Fruit fly (Drosophila melanogaster): ENCODE data around the gene Las.
A peak's percentile ranks its signal among the peaks of the same experiment; 100 is the strongest.

Gene Las

dm6 chr3L:20473021-20473799, 41.0 kb upstream of the Las start, which contains the start of the genes CG32428 and CG5969 (continued):
- peak; percentile 21 for TF ChIP-seq Lhr (GFP tag; optimal IDR thresholded peaks at IDR 0.05)
- peak; percentile 75 for TF ChIP-seq gfzf (GFP tag; optimal IDR thresholded peaks at IDR 0.05)
- peak; percentile 54 for TF ChIP-seq CG18262 (tag; optimal IDR thresholded peaks at IDR 0.05)
- TF ChIP-seq CG18011 (GFP tag; optimal IDR thresholded peaks at IDR 0.05) = no peak
- TF ChIP-seq pum (GFP tag; optimal IDR thresholded peaks at IDR 0.05) = peak; percentile 12
- TF ChIP-seq CG3847 (GFP tag; IDR thresholded peaks at IDR 0.05) = peak; percentile 71
- peak; percentile 8 for TF ChIP-seq zen (tag; optimal IDR thresholded peaks at IDR 0.05)
- TF ChIP-seq Hey (tag; optimal IDR thresholded peaks at IDR 0.05) = no peak
- peak; percentile 50 for TF ChIP-seq Ada2b (GFP tag; IDR thresholded peaks at IDR 0.05)
- TF ChIP-seq phol (tag; optimal IDR thresholded peaks at IDR 0.05) = peak; percentile 69
- peak; percentile 44 for TF ChIP-seq MESR4 (GFP tag; optimal IDR thresholded peaks at IDR 0.05)
- peak; percentile 76 for TF ChIP-seq Dek (tag; optimal IDR thresholded peaks at IDR 0.05)
- TF ChIP-seq CG12391 (tag; optimal IDR thresholded peaks at IDR 0.05) = peak; percentile 79
- TF ChIP-seq insv (GFP tag; optimal IDR thresholded peaks at IDR 0.05) = peak in 1 of 2 experiments; percentile 70
- TF ChIP-seq jigr1 (GFP tag; IDR thresholded peaks at IDR 0.05) = no peak
- TF ChIP-seq CG4328 (GFP tag; optimal IDR thresholded peaks at IDR 0.05) = no peak
- peak; percentile 58 for TF ChIP-seq fd3F (GFP tag; optimal IDR thresholded peaks at IDR 0.05)
- peak; percentile 55 for TF ChIP-seq Jarid2 (GFP tag; optimal IDR thresholded peaks at IDR 0.05)
- peak; percentile 49 for TF ChIP-seq CG17385 (GFP tag; optimal IDR thresholded peaks at IDR 0.05)
- TF ChIP-seq Drgx (GFP tag; IDR thresholded peaks at IDR 0.05) = peak; percentile 84
- TF ChIP-seq CG12104 (GFP tag; optimal IDR thresholded peaks at IDR 0.05) = peak; percentile 55
- TF ChIP-seq chinmo (GFP tag; IDR thresholded peaks at IDR 0.05; ENCODE audit: partially characterized antibody) = peak; percentile 64; the same call in 1 of the 4 replicates
- TF ChIP-seq H15 (GFP tag; IDR thresholded peaks at IDR 0.05) = peak; percentile 50; the same call in 2 of the 3 replicates
- TF ChIP-seq CG10565 (GFP tag; optimal IDR thresholded peaks at IDR 0.05) = no peak
- TF ChIP-seq CG8290 (GFP tag; optimal IDR thresholded peaks at IDR 0.05) = no peak
- peak in 1 of 2 experiments; percentile 58 for TF ChIP-seq CG8290 (tag; optimal IDR thresholded peaks at IDR 0.05)
- peak; percentile 78 for TF ChIP-seq row (GFP tag; IDR thresholded peaks at IDR 0.05)
- TF ChIP-seq CG9727 (GFP tag; optimal IDR thresholded peaks at IDR 0.05) = peak; percentile 70
- TF ChIP-seq Dref (GFP tag; IDR thresholded peaks at IDR 0.05) = peak; percentile 38; the same call in 1 of the 2 replicates
- TF ChIP-seq Sry-δ (GFP tag; optimal IDR thresholded peaks at IDR 0.05) = no peak
- TF ChIP-seq slbo (GFP tag; IDR thresholded peaks at IDR 0.05) = peak; percentile 89
- peak; percentile 9; the same call in 1 of the 2 replicates for TF ChIP-seq Atf6 (GFP tag; IDR thresholded peaks at IDR 0.05)
- TF ChIP-seq twi (tag; optimal IDR thresholded peaks at IDR 0.05) = peak; percentile 14
- TF ChIP-seq Hr3 (GFP tag; optimal IDR thresholded peaks at IDR 0.05) = peak; percentile 53
- TF ChIP-seq gcm2 (GFP tag; optimal IDR thresholded peaks at IDR 0.05) = no peak
- TF ChIP-seq CG4424 (GFP tag; optimal IDR thresholded peaks at IDR 0.05) = peak; percentile 37
- TF ChIP-seq CG1832 (GFP tag; optimal IDR thresholded peaks at IDR 0.05) = no peak
- TF ChIP-seq cad (GFP tag; optimal IDR thresholded peaks at IDR 0.05) = no peak
- no peak for TF ChIP-seq eve (GFP tag; optimal IDR thresholded peaks at IDR 0.05)
- TF ChIP-seq Chrac-16 (GFP tag; optimal IDR thresholded peaks at IDR 0.05) = peak; percentile 27
- peak; percentile 41; the same call in 1 of the 2 replicates for TF ChIP-seq CG11085 (GFP tag; IDR thresholded peaks at IDR 0.05)
- no peak; the same call in 1 of the 2 replicates for TF ChIP-seq ssp (GFP tag; IDR thresholded peaks at IDR 0.05)
- TF ChIP-seq vvl (GFP tag; IDR thresholded peaks at IDR 0.05) = peak; percentile 72
- TF ChIP-seq psq (GFP tag; optimal IDR thresholded peaks at IDR 0.05) = peak; percentile 69
- TF ChIP-seq Hmr (GFP tag; optimal IDR thresholded peaks at IDR 0.05) = peak; percentile 83
- TF ChIP-seq lilli (GFP tag; optimal IDR thresholded peaks at IDR 0.05) = peak; percentile 34
- TF ChIP-seq vfl (GFP tag; optimal IDR thresholded peaks at IDR 0.05) = no peak
- peak; percentile 67 for TF ChIP-seq unpg (GFP tag; optimal IDR thresholded peaks at IDR 0.05)
- TF ChIP-seq CG14965 (GFP tag; optimal IDR thresholded peaks at IDR 0.05; ENCODE audit: borderline replicate concordance) = no peak

All from whole organism, embryonic.